Fruit fly (Drosophila melanogaster) whole organism, embryonic: ENCODE measurements around the gene CG4951.
A peak's percentile ranks its signal among the peaks of the same experiment; 100 is the strongest.

Experiments
- Abd-B ChIP-seq: fragments of 200-800 bp; sonication (Bioruptor generic); optimal IDR thresholded peaks from 2 replicates; lab custom pipeline; 2018; ENCODE audit warnings: missing biosample characterization, mild to moderate bottlenecking, missing genetic modification characterization, moderate library complexity
- Ada2b ChIP-seq: fragments of 200-800 bp; sonication (Bioruptor generic); IDR thresholded peaks from 2 replicates; pipeline ENCODE4 v1.3.6; 2022; ENCODE audit warnings: missing biosample characterization, missing genetic modification characterization
- BEAF-32 ChIP-seq: fragments of 200-800 bp; sonication (Bioruptor generic); optimal IDR thresholded peaks from 3 replicates; lab custom pipeline; 2017; ENCODE audit warnings: missing biosample characterization, missing genetic modification characterization, mild to moderate bottlenecking, moderate library complexity, missing genetic modification reagents
- CG10431 ChIP-seq: fragments of 200-800 bp; sonication (Bioruptor generic); optimal IDR thresholded peaks from 3 replicates; lab custom pipeline; 2018; ENCODE audit warnings: missing biosample characterization, mild to moderate bottlenecking, missing genetic modification characterization
- CG15073 ChIP-seq: fragments of 200-800 bp; sonication (Bioruptor generic); optimal IDR thresholded peaks from 2 replicates; lab custom pipeline; 2016; ENCODE audit warnings: missing biosample characterization, missing genetic modification characterization
- CG15514 ChIP-seq: fragments of 200-800 bp; sonication (Bioruptor generic); optimal IDR thresholded peaks from 3 replicates; lab custom pipeline; 2017; ENCODE audit warnings: missing biosample characterization, missing genetic modification characterization, mild to moderate bottlenecking, moderate library complexity, missing genetic modification reagents
- CG17802 ChIP-seq: fragments of 200-800 bp; sonication (Bioruptor generic); optimal IDR thresholded peaks from 2 replicates; lab custom pipeline; 2018; ENCODE audit warnings: missing biosample characterization, mild to moderate bottlenecking, missing genetic modification characterization, moderate library complexity
- CG18476 ChIP-seq: fragments of 200-800 bp; sonication (Bioruptor generic); optimal IDR thresholded peaks from 2 replicates; lab custom pipeline; 2016; ENCODE audit warnings: missing biosample characterization, mild to moderate bottlenecking, missing genetic modification characterization
- CG2129 ChIP-seq: fragments of 200-800 bp; sonication (Bioruptor generic); IDR thresholded peaks from 2 replicates; pipeline ENCODE4 v1.3.6; 2022; ENCODE audit warnings: missing biosample characterization, missing genetic modification characterization; ENCODE audit not compliant: partially characterized antibody
- CG2712 ChIP-seq: fragments of 200-800 bp; optimal IDR thresholded peaks from 3 replicates; lab custom pipeline; 2019; ENCODE audit warnings: missing biosample characterization, mild to moderate bottlenecking, missing genetic modification characterization, moderate library complexity
- CG3065 ChIP-seq: fragments of 200-800 bp; sonication (Bioruptor generic); optimal IDR thresholded peaks from 2 replicates; lab custom pipeline; 2016; ENCODE audit warnings: missing biosample characterization, missing genetic modification characterization
- CG31388 ChIP-seq: fragments of 200-800 bp; sonication (Bioruptor generic); optimal IDR thresholded peaks from 2 replicates; lab custom pipeline; 2016; ENCODE audit warnings: missing biosample characterization, missing genetic modification characterization
- CG7372 ChIP-seq: fragments of 200-800 bp; sonication (Bioruptor generic); IDR thresholded peaks from 2 replicates; pipeline ENCODE4 v1.3.6; 2022; ENCODE audit warnings: missing biosample characterization, missing genetic modification characterization
- CG8290 ChIP-seq, 3 experiments: fragments of 200-800 bp; sonication (Bioruptor generic); optimal IDR thresholded peaks; 2 replicates each; lab custom pipeline; 2016 to 2019; ENCODE audit warnings: missing biosample characterization in 3 of 3, missing genetic modification characterization in 3 of 3, mild to moderate bottlenecking in 2 of 3, moderate library complexity in 1 of 3
- CG8359 ChIP-seq: fragments of 200-800 bp; sonication (Bioruptor generic); optimal IDR thresholded peaks from 2 replicates; lab custom pipeline; 2017; ENCODE audit warnings: missing biosample characterization, mild to moderate bottlenecking, missing genetic modification characterization, borderline replicate concordance
- CG9797 ChIP-seq: fragments of 200-800 bp; sonication (Bioruptor generic); optimal IDR thresholded peaks from 3 replicates; lab custom pipeline; 2018; ENCODE audit warnings: missing biosample characterization, mild to moderate bottlenecking, missing genetic modification characterization
- Eip74EF ChIP-seq, 2 experiments: fragments of 200-800 bp in 1 of 2; fragments of >200 bp in 1 of 2; sonication (Bioruptor generic) in 1 of 2; optimal IDR thresholded peaks; 2 replicates each; lab custom pipeline; 2017 to 2019; ENCODE audit warnings: missing biosample characterization in 2 of 2, missing genetic modification characterization in 2 of 2, mild to moderate bottlenecking in 1 of 2, moderate library complexity in 1 of 2
- Gsc ChIP-seq: fragments of 200-800 bp; sonication (Bioruptor generic); IDR thresholded peaks from 2 replicates; pipeline ENCODE4 v1.3.6; 2022; ENCODE audit warnings: missing biosample characterization, missing genetic modification characterization
- H15 ChIP-seq: fragments of 200-800 bp; sonication (Bioruptor generic); IDR thresholded peaks from 3 replicates; pipeline ENCODE4 v1.3.6; 2022; ENCODE audit warnings: missing biosample characterization, missing genetic modification characterization
- Hey ChIP-seq: fragments of 200-800 bp; sonication (Bioruptor generic); optimal IDR thresholded peaks from 3 replicates; lab custom pipeline; 2018; ENCODE audit warnings: missing biosample characterization, mild to moderate bottlenecking, missing genetic modification characterization
- HmgD ChIP-seq: fragments of 200-800 bp; sonication (Bioruptor generic); optimal IDR thresholded peaks from 3 replicates; lab custom pipeline; 2016; ENCODE audit warnings: missing biosample characterization, missing genetic modification characterization
- Lpt ChIP-seq: fragments of >200 bp; optimal IDR thresholded peaks from 2 replicates; lab custom pipeline; 2018; ENCODE audit warnings: missing biosample characterization, missing genetic modification characterization
- Sry-δ ChIP-seq: fragments of 200-800 bp; sonication (Bioruptor generic); optimal IDR thresholded peaks from 2 replicates; lab custom pipeline; 2016; ENCODE audit warnings: missing biosample characterization, missing genetic modification characterization
- TFAM ChIP-seq: fragments of 200-800 bp; sonication (Bioruptor generic); optimal IDR thresholded peaks from 2 replicates; lab custom pipeline; 2017; ENCODE audit warnings: missing biosample characterization, missing genetic modification characterization, inconsistent platforms
- Trl ChIP-seq, 3 experiments: fragments of >200 bp in 2 of 3; fragments of 200-800 bp in 1 of 3; sonication (Bioruptor generic) in 1 of 3; optimal IDR thresholded peaks; 2 replicates in 1 of 3; 3 replicates in 2 of 3; lab custom pipeline; 2016 to 2017; ENCODE audit warnings: missing biosample characterization in 1 of 3, missing genetic modification characterization in 1 of 3
- Xbp1 ChIP-seq: fragments of 200-800 bp; sonication (Bioruptor generic); optimal IDR thresholded peaks from 3 replicates; lab custom pipeline; 2016; ENCODE audit warnings: missing biosample characterization, mild to moderate bottlenecking, missing genetic modification characterization
- ab ChIP-seq: fragments of 200-800 bp; sonication (Bioruptor generic); optimal IDR thresholded peaks from 2 replicates; lab custom pipeline; 2016; ENCODE audit warnings: missing biosample characterization, missing genetic modification characterization
- cg ChIP-seq: fragments of 200-800 bp; sonication (Bioruptor generic); optimal IDR thresholded peaks from 3 replicates; lab custom pipeline; 2019; ENCODE audit warnings: missing biosample characterization, mild to moderate bottlenecking, missing genetic modification characterization, moderate library complexity
- crol ChIP-seq: fragments of 200-800 bp; sonication (Bioruptor generic); IDR thresholded peaks from 2 replicates; pipeline ENCODE4 v1.3.6; 2022; ENCODE audit warnings: missing biosample characterization, missing genetic modification characterization
- danr ChIP-seq: fragments of 200-800 bp; sonication (Bioruptor generic); IDR thresholded peaks from 2 replicates; pipeline ENCODE4 v1.3.6; 2022; ENCODE audit warnings: missing biosample characterization, missing genetic modification characterization
- esg ChIP-seq: fragments of 200-800 bp; sonication (Bioruptor generic); conservative IDR thresholded peaks from 2 replicates; pipeline ENCODE4 v1.3.6; 2022; ENCODE audit warnings: missing biosample characterization, missing genetic modification characterization
- fd102C ChIP-seq: fragments of 200-800 bp; sonication (Bioruptor generic); optimal IDR thresholded peaks from 2 replicates; lab custom pipeline; 2018; ENCODE audit warnings: missing biosample characterization, mild to moderate bottlenecking, missing genetic modification characterization, moderate library complexity
- ftz-f1 ChIP-seq: fragments of 200-800 bp; sonication (Bioruptor generic); optimal IDR thresholded peaks from 2 replicates; lab custom pipeline; 2016; ENCODE audit warnings: missing biosample characterization, missing genetic modification characterization
- gt ChIP-seq: fragments of 200-800 bp; sonication (Bioruptor generic); IDR thresholded peaks from 2 replicates; pipeline ENCODE4 v1.3.6; 2022; ENCODE audit warnings: missing biosample characterization, missing genetic modification characterization
- h ChIP-seq: fragments of >200 bp; optimal IDR thresholded peaks from 2 replicates; lab custom pipeline; 2017
- hb ChIP-seq: fragments of 200-800 bp; sonication (Bioruptor generic); IDR thresholded peaks from 3 replicates; pipeline ENCODE4 v1.3.6; 2022; ENCODE audit warnings: missing biosample characterization, missing genetic modification characterization; ENCODE audit not compliant: partially characterized antibody
- inv ChIP-seq: fragments of 200-800 bp; sonication (Bioruptor generic); IDR thresholded peaks from 2 replicates; pipeline ENCODE4 v1.3.6; 2022; ENCODE audit warnings: missing biosample characterization, missing genetic modification characterization; ENCODE audit not compliant: partially characterized antibody
- luna ChIP-seq: fragments of 200-800 bp; sonication (Bioruptor generic); optimal IDR thresholded peaks from 2 replicates; lab custom pipeline; 2016; ENCODE audit warnings: missing biosample characterization, missing genetic modification characterization
- peb ChIP-seq: fragments of 200-800 bp; sonication (Bioruptor generic); IDR thresholded peaks from 2 replicates; pipeline ENCODE4 v1.3.6; 2022; ENCODE audit warnings: missing biosample characterization, missing genetic modification characterization
- pzg ChIP-seq: fragments of 200-800 bp; sonication (Bioruptor generic); optimal IDR thresholded peaks from 3 replicates; lab custom pipeline; 2018; ENCODE audit warnings: missing biosample characterization, mild to moderate bottlenecking, missing genetic modification characterization, moderate library complexity
- row ChIP-seq: fragments of 200-800 bp; sonication (Bioruptor generic); IDR thresholded peaks from 3 replicates; pipeline ENCODE4 v1.3.6; 2022; ENCODE audit warnings: missing biosample characterization, missing genetic modification characterization
- sd ChIP-seq: fragments of 200-800 bp; sonication (Bioruptor generic); optimal IDR thresholded peaks from 3 replicates; lab custom pipeline; 2018; ENCODE audit warnings: missing biosample characterization, mild to moderate bottlenecking, missing genetic modification characterization, moderate library complexity
- sima ChIP-seq: fragments of 200-800 bp; sonication (Bioruptor generic); optimal IDR thresholded peaks from 2 replicates; lab custom pipeline; 2016; ENCODE audit warnings: missing biosample characterization, missing genetic modification characterization
- sisA ChIP-seq: fragments of 200-800 bp; sonication (Bioruptor generic); IDR thresholded peaks from 2 replicates; pipeline ENCODE4 v1.3.6; 2022; ENCODE audit warnings: missing biosample characterization, missing genetic modification characterization
- tgo ChIP-seq: fragments of 200-800 bp; sonication (Bioruptor generic); IDR thresholded peaks from 3 replicates; pipeline ENCODE4 v1.3.6; 2022; ENCODE audit warnings: missing biosample characterization, missing genetic modification characterization
- tin ChIP-seq: fragments of 200-800 bp; sonication (Bioruptor generic); optimal IDR thresholded peaks from 3 replicates; lab custom pipeline; 2016; ENCODE audit warnings: missing biosample characterization, missing genetic modification characterization
- tup ChIP-seq: fragments of 200-800 bp; sonication (Bioruptor generic); optimal IDR thresholded peaks from 2 replicates; lab custom pipeline; 2016; ENCODE audit warnings: missing biosample characterization, mild to moderate bottlenecking, missing genetic modification characterization, moderate library complexity
- usp ChIP-seq: fragments of >200 bp; optimal IDR thresholded peaks from 2 replicates; lab custom pipeline; 2017; ENCODE audit warnings: missing biosample characterization, missing genetic modification characterization
- zen2 ChIP-seq: fragments of 200-800 bp; sonication (Bioruptor generic); IDR thresholded peaks from 3 replicates; pipeline ENCODE4 v1.3.6; 2022; ENCODE audit warnings: missing biosample characterization, missing genetic modification characterization; ENCODE audit not compliant: partially characterized antibody

The CG4951 gene

DNA sequence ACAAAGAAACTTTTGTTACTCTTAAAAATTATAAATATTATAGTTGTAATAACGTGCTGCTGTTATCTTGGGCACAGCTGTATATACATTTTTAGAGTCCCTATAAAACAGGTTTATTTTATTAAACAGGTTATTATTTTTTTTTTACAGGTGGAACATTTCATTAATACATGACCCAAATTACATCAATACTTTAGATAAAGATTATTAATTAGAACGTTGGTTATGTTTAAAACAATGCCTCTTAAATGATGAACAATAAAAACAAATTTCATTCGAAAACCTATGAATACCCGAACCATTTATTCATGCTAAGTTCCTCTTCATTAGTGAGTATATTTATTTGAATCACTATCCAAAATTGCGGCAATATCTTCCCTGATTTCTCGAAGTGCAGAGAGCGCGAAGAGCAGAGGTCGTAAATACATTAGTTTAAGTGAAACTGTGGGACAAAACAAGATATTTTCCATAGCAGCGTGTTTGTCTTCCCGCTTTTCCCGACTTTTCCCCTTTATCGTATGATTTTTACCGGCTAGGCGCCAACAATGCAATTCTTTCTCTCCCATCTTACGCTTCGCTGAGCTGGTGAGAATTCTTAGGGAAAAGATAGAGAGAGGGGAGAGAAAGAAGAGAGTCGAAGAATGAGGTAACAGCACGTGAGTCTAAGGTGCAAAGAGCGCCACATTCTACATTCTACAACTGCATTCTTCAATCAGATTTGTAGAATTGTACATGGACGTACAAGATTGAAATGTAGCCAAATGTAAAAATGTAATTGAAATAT is 34.9 kb upstream of the CG4951 start (continued):
- peak; percentile 85 for TF ChIP-seq crol (GFP tag; lab: Robert Waterston, UW)
- TF ChIP-seq tup, result no peak
- TF ChIP-seq Abd-B (GFP tag; lab: Kevin White, UChicago), result peak; percentile 42
- TF ChIP-seq Hey (tag; lab: Kevin White, UChicago), result no peak
- TF ChIP-seq CG10431, result no peak
- peak; percentile 62 for TF ChIP-seq tgo
- TF ChIP-seq h (lab: Kevin White, UChicago), result no peak
- TF ChIP-seq Eip74EF (GFP tag; optimal IDR thresholded peaks at IDR 0.05; lab: Kevin White, UChicago), result no peak
- no peak for TF ChIP-seq fd102C (GFP tag; lab: Kevin White, UChicago)
- no peak for TF ChIP-seq CG8290 (GFP tag; optimal IDR thresholded peaks at IDR 0.05; lab: Kevin White, UChicago)
- peak in 1 of 2 experiments; percentile 51 for TF ChIP-seq CG8290 (tag; optimal IDR thresholded peaks at IDR 0.05; lab: Kevin White, UChicago)
- peak; percentile 76 for TF ChIP-seq row (GFP tag; lab: Robert Waterston, UW)
- peak; percentile 53; the same call in 2 of the 3 replicates for TF ChIP-seq H15 (GFP tag; lab: Robert Waterston, UW)
- no peak for TF ChIP-seq CG7372 (GFP tag; lab: Robert Waterston, UW)
- no peak for TF ChIP-seq ftz-f1 (GFP tag; lab: Kevin White, UChicago)
- TF ChIP-seq BEAF-32 (GFP tag; lab: Kevin White, UChicago), result no peak
- no peak for TF ChIP-seq zen2 (GFP tag; lab: Robert Waterston, UW)
- TF ChIP-seq CG15514 (GFP tag; lab: Kevin White, UChicago), result peak; percentile 16
- TF ChIP-seq Xbp1, result peak; percentile 52
- TF ChIP-seq CG18476, result no peak
- TF ChIP-seq peb (GFP tag; lab: Robert Waterston, UW), result no peak
- peak; percentile 49 for TF ChIP-seq sd (tag; lab: Kevin White, UChicago)
- no peak for TF ChIP-seq inv (GFP tag; lab: Robert Waterston, UW)
- no peak; the same call in 1 of the 2 replicates for TF ChIP-seq Ada2b
- TF ChIP-seq Gsc, result no peak
- TF ChIP-seq CG8359 (GFP tag; lab: Kevin White, UChicago), result no peak
- TF ChIP-seq tin, result peak; percentile 12
- no peak for TF ChIP-seq Lpt (GFP tag; lab: Kevin White, UChicago)
- peak; percentile 23; the same call in 1 of the 2 replicates for TF ChIP-seq esg (GFP tag; lab: Robert Waterston, UW)
- TF ChIP-seq TFAM (GFP tag; lab: Kevin White, UChicago), result no peak
- TF ChIP-seq CG17802 (tag; lab: Kevin White, UChicago), result no peak
- no peak for TF ChIP-seq sima
- peak; percentile 48 for TF ChIP-seq sisA
- no peak for TF ChIP-seq CG31388 (GFP tag; lab: Kevin White, UChicago)
- TF ChIP-seq luna (GFP tag; lab: Kevin White, UChicago), result no peak
- TF ChIP-seq CG3065 (GFP tag; lab: Kevin White, UChicago), result no peak
- TF ChIP-seq CG2712 (tag; lab: Kevin White, UChicago), result peak; percentile 17
- no peak for TF ChIP-seq CG2129
- no peak for TF ChIP-seq cg
- no peak for TF ChIP-seq danr (GFP tag; lab: Robert Waterston, UW)
- no peak for TF ChIP-seq HmgD (GFP tag; lab: Kevin White, UChicago)
- no peak for TF ChIP-seq CG9797 (GFP tag; lab: Kevin White, UChicago)
- no peak for TF ChIP-seq gt
- TF ChIP-seq usp (GFP tag; lab: Kevin White, UChicago), result no peak
- no peak for TF ChIP-seq hb (GFP tag; lab: Robert Waterston, UW)
- TF ChIP-seq ab (GFP tag; lab: Kevin White, UChicago), result no peak
- no peak for TF ChIP-seq Sry-δ (GFP tag; lab: Kevin White, UChicago)
- TF ChIP-seq pzg, result no peak
- no peak for TF ChIP-seq CG15073 (GFP tag; lab: Kevin White, UChicago)
- peak; percentile 73 to 82 for TF ChIP-seq Trl (optimal IDR thresholded peaks at IDR 0.05; lab: Kevin White, UChicago)
- peak; percentile 4 for TF ChIP-seq Trl (GFP tag; optimal IDR thresholded peaks at IDR 0.05; lab: Kevin White, UChicago)
